Fruit fly (Drosophila melanogaster) whole organism: ENCODE measurements around the gene Cat.

ENCODE experiments used
- CG8478 ChIP-seq: fragments of >200 bp; optimal IDR thresholded peaks from 2 replicates; lab custom pipeline; 2018; ENCODE audit warnings: inconsistent platforms
- Dll ChIP-seq: fragments of >200 bp; optimal IDR thresholded peaks from 2 replicates; lab custom pipeline; 2017
- EcR ChIP-seq, 2 experiments: fragments of >200 bp; optimal IDR thresholded peaks; 2 replicates each; lab custom pipeline; 2017; ENCODE audit warnings: missing biosample characterization in 2 of 2, missing genetic modification characterization in 2 of 2, missing genetic modification reagents in 2 of 2
- pan ChIP-seq: fragments of >200 bp; optimal IDR thresholded peaks from 2 replicates; lab custom pipeline; 2017
- psq ChIP-seq: fragments of >200 bp; optimal IDR thresholded peaks from 2 replicates; lab custom pipeline; 2017
- usp ChIP-seq: fragments of >200 bp; optimal IDR thresholded peaks from 2 replicates; lab custom pipeline; 2017; ENCODE audit warnings: missing biosample characterization, missing genetic modification characterization, mixed read lengths

Cat gene

DNA sequence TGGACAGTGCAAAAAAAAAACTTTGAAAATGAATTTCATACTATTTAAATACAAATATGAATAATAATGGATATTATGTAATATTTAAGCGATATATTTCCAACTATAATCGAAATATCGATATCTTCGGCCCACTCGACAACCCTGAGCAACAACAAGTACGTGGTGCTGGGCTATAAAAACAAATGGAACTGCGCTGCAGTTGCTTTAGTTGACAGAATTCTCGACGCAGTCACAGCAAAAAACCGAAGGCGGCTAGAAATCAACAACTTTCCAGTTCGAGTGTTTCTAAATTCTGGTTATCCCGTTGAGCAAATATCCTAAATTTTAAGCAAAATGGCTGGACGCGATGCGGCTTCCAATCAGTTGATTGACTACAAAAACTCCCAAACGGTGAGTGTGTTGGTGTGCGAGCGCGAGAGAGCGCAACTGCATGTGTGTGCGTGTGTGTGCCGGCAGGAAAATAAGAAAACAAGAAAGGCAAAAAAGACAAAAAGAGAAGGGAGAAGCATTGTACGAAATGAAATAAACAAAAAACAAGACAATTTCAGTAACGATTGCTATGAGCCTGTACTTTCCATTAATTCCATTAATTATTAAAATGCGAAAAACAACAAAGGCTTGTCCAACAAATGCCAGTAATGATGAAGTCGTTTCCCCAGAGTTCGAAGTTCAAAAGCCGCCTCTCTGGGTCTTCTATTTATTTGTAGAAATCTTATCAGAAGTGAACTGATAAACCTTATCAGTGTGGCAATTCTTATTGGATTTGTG is at the start of gene Cat:
TSS of gene Cat (plus strand) at position 155 of the 771 bp plus-strand sequence.
- TF ChIP-seq usp (GFP tag; lab: Kevin White, UChicago), result no peak
- TF ChIP-seq pan (lab: Kevin White, UChicago), result no peak
- no peak for TF ChIP-seq psq (lab: Kevin White, UChicago)
- no peak for TF ChIP-seq CG8478 (lab: Kevin White, UChicago)
- TF ChIP-seq Dll (lab: Kevin White, UChicago), result no peak
- TF ChIP-seq EcR (GFP tag; optimal IDR thresholded peaks at IDR 0.05; lab: Kevin White, UChicago), result no peak

DNA sequence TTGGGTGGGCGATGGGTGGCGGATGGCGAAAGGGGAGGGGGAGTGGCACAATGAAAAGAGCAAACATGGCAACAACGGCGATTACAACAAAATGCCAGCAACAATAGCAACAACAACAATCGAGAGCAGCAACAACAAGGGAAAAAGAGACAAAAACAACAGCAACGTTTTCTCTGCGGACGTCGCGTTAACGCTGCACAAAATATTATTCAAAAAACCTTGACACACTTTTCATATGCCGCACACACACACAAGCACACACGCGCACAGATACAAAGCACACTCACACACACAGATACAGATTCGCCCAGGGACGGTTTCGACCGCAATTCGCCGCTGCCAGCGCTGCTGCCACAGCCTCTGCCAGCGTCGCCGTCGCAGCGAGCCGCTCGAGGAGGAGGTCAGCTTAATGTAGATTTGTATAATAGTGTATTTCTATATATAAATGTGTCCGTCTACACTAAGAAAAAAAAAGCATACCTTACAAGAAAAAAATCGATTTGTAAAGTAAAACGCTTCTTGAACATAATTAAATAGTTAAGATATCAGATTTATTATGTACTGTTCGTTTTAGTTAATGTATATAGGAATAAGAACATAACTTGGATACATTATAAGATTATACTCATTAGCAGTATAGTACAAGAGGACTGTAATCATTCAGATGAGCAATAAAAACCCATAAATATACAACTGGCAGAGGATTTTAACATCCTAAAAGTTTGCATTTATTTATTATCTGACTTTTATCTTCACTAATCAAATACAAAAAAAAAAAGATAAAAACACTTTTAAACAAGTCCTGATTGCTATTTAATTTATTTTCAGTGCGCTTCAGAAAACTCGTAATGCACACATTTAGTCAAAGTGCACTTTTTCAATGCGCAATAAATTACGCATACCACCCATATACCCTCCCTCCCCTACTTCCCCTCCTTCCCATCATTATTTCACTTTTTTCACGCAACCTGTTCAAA is 40.5 kb upstream of the Cat start:
- TF ChIP-seq pan (lab: Kevin White, UChicago), result no peak
- no peak for TF ChIP-seq psq (lab: Kevin White, UChicago)
- no peak for TF ChIP-seq Dll (lab: Kevin White, UChicago)
- TF ChIP-seq usp (GFP tag; lab: Kevin White, UChicago), result no peak
- no peak for TF ChIP-seq CG8478 (lab: Kevin White, UChicago)
- TF ChIP-seq EcR (GFP tag; optimal IDR thresholded peaks at IDR 0.05; lab: Kevin White, UChicago), result no peak

DNA sequence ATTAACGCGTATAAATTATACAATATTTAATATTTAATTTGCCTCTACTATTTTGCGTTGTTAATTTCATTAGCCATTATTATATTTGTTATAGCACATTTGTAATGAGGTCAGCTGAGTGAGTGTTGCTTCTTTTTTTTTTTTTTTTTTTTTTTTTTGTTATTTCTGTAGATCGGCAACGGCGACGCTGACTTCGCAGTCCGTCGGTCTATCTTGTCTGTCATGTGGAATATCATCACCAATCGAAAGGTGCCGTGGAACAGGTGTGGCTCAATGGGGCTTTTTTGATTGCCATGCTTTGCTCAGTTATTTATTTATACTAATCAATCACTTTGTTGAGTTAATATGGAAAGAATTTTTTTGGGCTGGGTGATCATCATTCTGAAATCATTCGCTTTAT is 39.8 kb upstream of the Cat start:
- no peak for TF ChIP-seq psq (lab: Kevin White, UChicago)
- TF ChIP-seq CG8478 (lab: Kevin White, UChicago), result no peak
- TF ChIP-seq Dll (lab: Kevin White, UChicago), result no peak
- TF ChIP-seq pan (lab: Kevin White, UChicago), result no peak
- no peak for TF ChIP-seq EcR (GFP tag; optimal IDR thresholded peaks at IDR 0.05; lab: Kevin White, UChicago)
- no peak for TF ChIP-seq usp (GFP tag; lab: Kevin White, UChicago)

DNA sequence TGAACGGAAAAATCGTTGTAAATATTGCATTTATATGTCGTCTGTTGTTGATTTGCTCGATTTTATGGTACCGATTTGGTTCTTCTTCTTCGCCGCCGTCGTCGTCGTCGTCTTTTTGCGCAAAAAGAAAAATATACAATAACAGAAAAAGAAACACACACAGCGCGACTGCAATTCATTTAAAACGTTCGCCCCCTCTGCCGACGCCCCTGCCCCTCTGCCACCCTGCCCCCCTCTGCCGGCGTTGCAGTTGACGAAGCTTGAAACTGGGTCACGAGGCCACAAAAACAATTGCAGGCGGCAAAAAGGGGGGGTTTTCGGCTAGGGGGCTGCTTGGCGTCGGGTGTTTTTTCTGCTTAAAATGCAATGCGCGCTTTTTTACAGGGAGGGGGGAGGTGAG is 38.9 kb upstream of the Cat start:
- no peak for TF ChIP-seq pan (lab: Kevin White, UChicago)
- no peak for TF ChIP-seq CG8478 (lab: Kevin White, UChicago)
- TF ChIP-seq EcR (GFP tag; optimal IDR thresholded peaks at IDR 0.05; lab: Kevin White, UChicago), result no peak
- no peak for TF ChIP-seq Dll (lab: Kevin White, UChicago)

DNA sequence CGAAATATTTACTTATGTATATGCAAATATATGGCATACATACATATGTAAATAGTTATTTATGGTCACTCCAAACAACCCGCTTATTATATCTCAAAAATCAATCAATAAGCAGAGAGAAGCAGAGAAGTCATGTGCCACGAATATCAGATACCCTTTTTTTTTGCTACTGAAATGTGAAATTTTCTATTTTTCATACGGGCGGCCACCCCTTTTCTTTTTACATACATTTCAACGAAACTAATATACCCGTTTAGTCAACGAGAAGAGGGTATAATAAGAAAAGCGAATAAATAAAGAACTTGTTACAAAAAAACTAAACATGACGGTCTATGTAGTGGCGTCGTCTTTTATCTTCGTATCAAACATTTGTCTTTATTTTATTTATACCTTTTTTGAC is 37.8 kb upstream of the Cat start:
- TF ChIP-seq psq (lab: Kevin White, UChicago) (no peak), usp (GFP tag; lab: Kevin White, UChicago) (no peak), CG8478 (lab: Kevin White, UChicago) (no peak), EcR (GFP tag; optimal IDR thresholded peaks at IDR 0.05; lab: Kevin White, UChicago) (no peak), pan (lab: Kevin White, UChicago) (no peak), Dll (lab: Kevin White, UChicago) (no peak)

DNA sequence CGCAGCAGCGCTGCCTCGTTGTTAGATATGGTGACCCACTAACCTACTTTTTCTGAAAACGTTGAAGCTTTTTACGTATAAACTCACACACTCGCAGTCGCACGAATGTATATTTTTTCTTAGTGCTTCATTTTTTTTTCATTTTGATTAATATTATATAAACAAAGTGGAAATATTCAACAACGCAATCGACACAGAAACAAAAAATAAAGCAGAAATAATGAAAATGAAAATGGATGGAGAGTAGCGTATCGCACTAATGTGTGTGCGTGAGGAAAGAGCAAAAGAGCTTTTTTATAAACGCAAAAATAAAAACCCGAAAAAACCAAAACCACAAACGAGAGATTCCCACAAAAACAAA is 36.4 kb upstream of the Cat start:
- TF ChIP-seq CG8478 (lab: Kevin White, UChicago) (no peak), usp (GFP tag; lab: Kevin White, UChicago) (no peak), psq (lab: Kevin White, UChicago) (no peak), Dll (lab: Kevin White, UChicago) (no peak), pan (lab: Kevin White, UChicago) (no peak), EcR (GFP tag; optimal IDR thresholded peaks at IDR 0.05; lab: Kevin White, UChicago) (no peak)

DNA sequence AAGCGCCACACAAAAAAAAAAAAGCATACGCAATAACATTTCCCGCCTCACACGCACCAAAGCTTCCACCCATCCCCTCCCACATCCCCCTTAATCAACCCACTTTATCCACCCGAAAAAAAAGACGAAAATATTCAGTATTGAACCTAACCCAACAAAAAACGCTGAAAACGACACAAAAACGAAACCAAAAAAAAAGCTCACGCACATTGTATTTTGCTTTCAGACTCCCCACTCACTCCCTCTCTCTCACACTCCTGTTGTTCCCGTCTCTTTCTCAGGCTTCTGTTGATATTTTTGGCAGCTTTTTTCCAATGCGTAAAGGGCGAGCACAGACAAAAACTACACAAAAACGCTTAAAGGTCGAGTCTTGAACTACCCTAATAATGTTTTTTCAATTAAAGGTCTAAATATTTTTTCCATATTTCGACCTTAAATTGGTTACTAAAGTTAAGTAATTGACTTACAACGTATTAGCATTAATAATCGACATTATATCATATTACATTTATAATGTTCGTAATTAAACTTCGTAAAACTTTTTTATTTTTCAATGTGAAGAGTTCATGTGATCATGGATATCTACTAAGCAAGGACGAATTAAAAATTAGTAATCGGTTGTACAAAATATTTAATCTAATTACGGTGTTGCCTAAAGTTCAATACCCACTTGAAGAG is 35.8 kb upstream of the Cat start:
- TF ChIP-seq Dll (lab: Kevin White, UChicago), result no peak
- TF ChIP-seq psq (lab: Kevin White, UChicago), result no peak
- TF ChIP-seq usp (GFP tag; lab: Kevin White, UChicago), result no peak
- no peak for TF ChIP-seq EcR (GFP tag; optimal IDR thresholded peaks at IDR 0.05; lab: Kevin White, UChicago)
- no peak for TF ChIP-seq CG8478 (lab: Kevin White, UChicago)
- TF ChIP-seq pan (lab: Kevin White, UChicago), result no peak

DNA sequence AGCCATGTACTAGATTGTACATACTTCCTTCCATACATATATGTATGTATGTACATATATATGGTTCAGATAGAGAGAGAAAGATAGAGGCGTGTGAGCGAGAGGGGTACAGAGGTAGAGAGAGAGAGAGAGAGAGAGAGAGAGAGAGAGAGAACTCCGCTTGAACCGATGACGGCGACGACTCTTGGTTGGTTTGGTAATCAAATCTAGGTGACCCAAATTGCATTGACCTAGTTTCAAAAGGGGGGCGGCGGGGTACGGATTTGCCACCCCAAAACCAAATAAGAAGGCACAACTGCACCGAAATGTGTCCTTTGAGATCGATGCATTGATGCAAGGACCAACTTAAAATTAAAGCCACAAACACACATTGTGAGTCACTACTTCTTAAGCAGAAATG is 34.5 kb upstream of the Cat start:
- TF ChIP-seq pan (lab: Kevin White, UChicago) (no peak), usp (GFP tag; lab: Kevin White, UChicago) (no peak), EcR (GFP tag; optimal IDR thresholded peaks at IDR 0.05; lab: Kevin White, UChicago) (no peak), psq (lab: Kevin White, UChicago) (no peak)

DNA sequence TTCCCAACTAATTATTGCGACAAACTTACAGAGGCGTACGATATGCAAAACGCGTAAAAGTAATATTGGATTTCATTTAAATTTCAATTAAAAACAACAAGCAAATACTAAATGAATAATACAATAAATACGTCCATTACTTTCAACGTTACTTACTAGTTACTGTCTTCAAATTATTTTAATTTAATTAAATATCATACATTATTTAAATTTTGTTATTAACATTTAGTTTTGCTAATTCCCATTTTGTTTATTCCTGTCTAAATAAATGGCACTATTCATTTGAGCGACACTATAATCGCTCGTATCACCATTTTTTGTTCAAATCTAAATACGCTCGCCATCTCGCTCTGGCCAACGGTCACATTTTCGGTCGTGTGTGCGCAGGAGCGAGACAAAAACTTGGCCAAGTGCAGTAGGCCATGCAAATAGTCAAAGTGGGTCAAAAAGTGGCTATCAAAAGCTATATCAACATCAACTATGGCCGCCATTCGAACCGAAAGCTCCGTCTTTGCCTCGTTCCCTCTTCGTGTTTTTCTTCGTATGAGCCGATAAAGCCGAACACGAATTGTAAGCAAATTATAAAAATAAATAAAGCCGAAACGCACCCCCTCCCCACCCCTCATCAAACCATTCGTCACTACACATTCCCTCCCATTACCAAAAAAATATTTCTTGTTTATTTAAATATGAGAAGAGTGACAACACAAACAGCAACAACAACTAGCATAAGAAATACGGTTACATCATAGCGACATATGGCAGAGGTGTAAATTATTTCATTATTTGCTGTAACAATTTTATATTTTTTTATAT is 33.0 kb upstream of the Cat start:
- TF ChIP-seq pan (lab: Kevin White, UChicago) (no peak), EcR (GFP tag; optimal IDR thresholded peaks at IDR 0.05; lab: Kevin White, UChicago) (no peak), psq (lab: Kevin White, UChicago) (no peak), CG8478 (lab: Kevin White, UChicago) (no peak), usp (GFP tag; lab: Kevin White, UChicago) (no peak), Dll (lab: Kevin White, UChicago) (no peak)

DNA sequence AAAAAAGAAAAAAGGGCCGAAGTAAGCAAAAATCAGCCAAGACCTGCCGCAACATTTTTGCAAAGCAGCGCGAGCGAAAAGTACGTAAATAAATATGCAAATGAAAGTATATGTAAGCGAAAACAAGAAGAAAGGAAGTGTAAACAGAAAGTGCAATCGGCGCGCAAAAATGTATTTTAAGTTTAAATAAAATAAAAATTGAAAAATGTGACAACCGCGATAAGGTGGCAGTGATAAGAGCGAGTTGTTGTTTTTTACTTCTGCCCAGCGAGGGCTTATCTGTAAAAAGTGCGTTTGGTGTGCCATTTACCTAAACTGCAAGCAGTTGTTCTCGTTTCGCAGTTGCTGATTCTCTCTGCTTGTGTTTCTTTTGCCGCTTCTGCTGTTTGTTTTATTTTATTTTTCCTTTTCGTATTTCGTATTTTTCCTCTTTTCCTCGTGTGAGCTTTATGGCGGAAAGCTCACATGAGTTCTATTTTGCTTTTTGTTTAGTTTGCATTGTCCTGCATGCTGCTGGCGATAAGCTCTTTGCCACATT is 31.7 kb upstream of the Cat start:
- no peak for TF ChIP-seq CG8478 (lab: Kevin White, UChicago)
- TF ChIP-seq usp (GFP tag; lab: Kevin White, UChicago), result no peak
- TF ChIP-seq EcR (GFP tag; optimal IDR thresholded peaks at IDR 0.05; lab: Kevin White, UChicago), result no peak
